Fruit fly (Drosophila melanogaster): Measurements from ENCODE around the gene CG42714.

The CG42714 gene

dm6 chr3L:6220187-6220586 lies 13.7 kb downstream of the CG42714 start, which contains the start of gene CG33946 (continued):
- TF ChIP-seq gsb (GFP tag; IDR thresholded peaks at IDR 0.05) (no peak), CG3726 (GFP tag; IDR thresholded peaks at IDR 0.05) (no peak), ap (GFP tag; IDR thresholded peaks at IDR 0.05) (no peak), Dp (GFP tag; optimal IDR thresholded peaks at IDR 0.05) (no peak), CG14667 (GFP tag; IDR thresholded peaks at IDR 0.05) (0 out of 2 replicates have a peak, but pooled peaks have one; percentile 5), CG9817 (tag; optimal IDR thresholded peaks at IDR 0.05) (no peak), dmrt99B (tag; optimal IDR thresholded peaks at IDR 0.05) (no peak), CG30431 (GFP tag; optimal IDR thresholded peaks at IDR 0.05) (peak; percentile 35), CG31441 (GFP tag; IDR thresholded peaks at IDR 0.05) (no peak), CG4617 (GFP tag; optimal IDR thresholded peaks at IDR 0.05; ENCODE audit: borderline replicate concordance) (no peak), CG14050 (GFP tag; IDR thresholded peaks at IDR 0.05) (no peak), ash1 (GFP tag; optimal IDR thresholded peaks at IDR 0.05) (no peak), prd (optimal IDR thresholded peaks at IDR 0.05) (no peak), prd (GFP tag; IDR thresholded peaks at IDR 0.05) (peak; percentile 73; the same call in 2 of the 3 replicates), trem (tag; optimal IDR thresholded peaks at IDR 0.05) (no peak), CkIIα-i1 (GFP tag; IDR thresholded peaks at IDR 0.05) (no peak), shn (GFP tag; optimal IDR thresholded peaks at IDR 0.05) (peak; percentile 25), CG17568 (GFP tag; optimal IDR thresholded peaks at IDR 0.05) (no peak), emc (GFP tag; optimal IDR thresholded peaks at IDR 0.05) (no peak), Optix (GFP tag; IDR thresholded peaks at IDR 0.05) (peak; percentile 57; the same call in 1 of the 3 replicates), nom (GFP tag; optimal IDR thresholded peaks at IDR 0.05) (no peak), PHDP (tag; optimal IDR thresholded peaks at IDR 0.05) (no peak), CG17802 (tag; optimal IDR thresholded peaks at IDR 0.05) (no peak), Eip74EF (GFP tag; optimal IDR thresholded peaks at IDR 0.05) (no peak), Ada2b (GFP tag; IDR thresholded peaks at IDR 0.05) (peak; percentile 53), Kr (GFP tag; optimal IDR thresholded peaks at IDR 0.05) (no peak), pita (GFP tag; optimal IDR thresholded peaks at IDR 0.05) (no peak), CG10565 (GFP tag; optimal IDR thresholded peaks at IDR 0.05) (no peak), CG4328 (GFP tag; optimal IDR thresholded peaks at IDR 0.05) (no peak), CG3065 (GFP tag; optimal IDR thresholded peaks at IDR 0.05) (no peak), wor (GFP tag; IDR thresholded peaks at IDR 0.05) (no peak), Hr51 (GFP tag; optimal IDR thresholded peaks at IDR 0.05) (no peak), CG9727 (GFP tag; optimal IDR thresholded peaks at IDR 0.05) (no peak), HmgZ (tag; optimal IDR thresholded peaks at IDR 0.05) (no peak), Sox100B (GFP tag; optimal IDR thresholded peaks at IDR 0.05) (no peak), CG8944 (GFP tag; optimal IDR thresholded peaks at IDR 0.05) (peak; percentile 32), Ets65A (GFP tag) (peak; percentile 39), CG9797 (GFP tag; optimal IDR thresholded peaks at IDR 0.05) (no peak), CG1024 (GFP tag; IDR thresholded peaks at IDR 0.05) (no peak), Fer3 (tag; optimal IDR thresholded peaks at IDR 0.05) (no peak), cas (GFP tag; IDR thresholded peaks at IDR 0.05) (no peak), CG3281 (GFP tag; optimal IDR thresholded peaks at IDR 0.05) (no peak), Taf1 (GFP tag; IDR thresholded peaks at IDR 0.05) (no peak), gcm2 (GFP tag; optimal IDR thresholded peaks at IDR 0.05) (no peak), gcm (GFP tag; optimal IDR thresholded peaks at IDR 0.05) (no peak)
